Fruit fly (Drosophila melanogaster) whole organism, embryonic: ENCODE data around the gene Gprk2.

Source experiments
- Abd-B ChIP-seq: fragments of 200-800 bp; sonication (Bioruptor generic); optimal IDR thresholded peaks from 2 replicates; lab custom pipeline; 2018; ENCODE audit warnings: missing biosample characterization, mild to moderate bottlenecking, missing genetic modification characterization, moderate library complexity
- Ada2b ChIP-seq: fragments of 200-800 bp; sonication (Bioruptor generic); IDR thresholded peaks from 2 replicates; pipeline ENCODE4 v1.3.6; 2022; ENCODE audit warnings: missing biosample characterization, missing genetic modification characterization
- CG11723 ChIP-seq: fragments of 200-800 bp; sonication (Bioruptor generic); optimal IDR thresholded peaks from 2 replicates; lab custom pipeline; 2017; ENCODE audit warnings: missing biosample characterization, mild to moderate bottlenecking, missing genetic modification characterization
- CG15514 ChIP-seq: fragments of 200-800 bp; sonication (Bioruptor generic); optimal IDR thresholded peaks from 3 replicates; lab custom pipeline; 2017; ENCODE audit warnings: missing biosample characterization, missing genetic modification characterization, mild to moderate bottlenecking, moderate library complexity, missing genetic modification reagents
- CG2120 ChIP-seq: fragments of 200-800 bp; sonication (Bioruptor generic); optimal IDR thresholded peaks from 3 replicates; lab custom pipeline; 2016; ENCODE audit warnings: missing biosample characterization, missing genetic modification characterization
- CG2199 ChIP-seq: fragments of 200-800 bp; sonication (Bioruptor generic); IDR thresholded peaks from 3 replicates; pipeline ENCODE4 v1.3.6; 2022; ENCODE audit warnings: missing biosample characterization, missing genetic modification characterization
- CG2712 ChIP-seq: fragments of 200-800 bp; optimal IDR thresholded peaks from 3 replicates; lab custom pipeline; 2019; ENCODE audit warnings: missing biosample characterization, mild to moderate bottlenecking, missing genetic modification characterization, moderate library complexity
- CG30020 ChIP-seq: fragments of 200-800 bp; optimal IDR thresholded peaks from 2 replicates; lab custom pipeline; 2019; ENCODE audit warnings: missing biosample characterization, mild to moderate bottlenecking, missing genetic modification characterization, moderate library complexity
- CG34224 ChIP-seq: fragments of 200-800 bp; sonication (Bioruptor generic); IDR thresholded peaks from 3 replicates; pipeline ENCODE4 v1.3.6; 2022; ENCODE audit warnings: missing biosample characterization, missing genetic modification characterization; ENCODE audit not compliant: partially characterized antibody
- CG3995 ChIP-seq: fragments of 200-800 bp; sonication (Bioruptor generic); optimal IDR thresholded peaks from 3 replicates; lab custom pipeline; 2016; ENCODE audit warnings: missing biosample characterization, missing genetic modification characterization
- CG43689 ChIP-seq: fragments of 200-800 bp; sonication (Bioruptor generic); IDR thresholded peaks from 2 replicates; pipeline ENCODE4 v1.3.6; 2022; ENCODE audit warnings: missing biosample characterization, missing genetic modification characterization
- CG4854 ChIP-seq: fragments of 200-800 bp; sonication (Bioruptor generic); optimal IDR thresholded peaks from 2 replicates; lab custom pipeline; 2016; ENCODE audit warnings: missing biosample characterization, missing genetic modification characterization, inconsistent platforms
- CG5953 ChIP-seq: fragments of 200-800 bp; sonication (Bioruptor generic); IDR thresholded peaks from 2 replicates; pipeline ENCODE4 v1.3.6; 2022; ENCODE audit warnings: missing biosample characterization, missing genetic modification characterization
- CG6254 ChIP-seq: fragments of 200-800 bp; sonication (Bioruptor generic); optimal IDR thresholded peaks from 3 replicates; lab custom pipeline; 2017; ENCODE audit warnings: mild to moderate bottlenecking, missing biosample characterization, missing genetic modification reagents, missing genetic modification characterization
- CG6272 ChIP-seq: fragments of 200-800 bp; sonication (Bioruptor generic); IDR thresholded peaks from 2 replicates; pipeline ENCODE4 v1.3.6; 2022; ENCODE audit warnings: missing biosample characterization, missing genetic modification characterization
- CG6654 ChIP-seq: fragments of 200-800 bp; sonication (Bioruptor generic); optimal IDR thresholded peaks from 2 replicates; lab custom pipeline; 2017; ENCODE audit warnings: missing biosample characterization, mild to moderate bottlenecking, missing genetic modification characterization
- CG7372 ChIP-seq: fragments of 200-800 bp; sonication (Bioruptor generic); IDR thresholded peaks from 2 replicates; pipeline ENCODE4 v1.3.6; 2022; ENCODE audit warnings: missing biosample characterization, missing genetic modification characterization
- CG8089 ChIP-seq: fragments of 200-800 bp; sonication (Bioruptor generic); optimal IDR thresholded peaks from 3 replicates; lab custom pipeline; 2016; ENCODE audit warnings: missing biosample characterization, missing genetic modification characterization
- CG9932 ChIP-seq: fragments of 200-800 bp; sonication (Bioruptor generic); IDR thresholded peaks from 2 replicates; pipeline ENCODE4 v1.3.6; 2022; ENCODE audit warnings: missing biosample characterization, missing genetic modification characterization
- CHES-1-like ChIP-seq: fragments of 200-800 bp; sonication (Bioruptor generic); optimal IDR thresholded peaks from 2 replicates; lab custom pipeline; 2016; ENCODE audit warnings: missing biosample characterization, missing genetic modification characterization
- CoRest ChIP-seq: fragments of 200-800 bp; sonication (Bioruptor generic); optimal IDR thresholded peaks from 3 replicates; lab custom pipeline; 2018; ENCODE audit warnings: missing biosample characterization, mild to moderate bottlenecking, missing genetic modification characterization, moderate library complexity
- Dref ChIP-seq: fragments of 200-800 bp; sonication (Bioruptor generic); IDR thresholded peaks from 2 replicates; pipeline ENCODE4 v1.3.6; 2022; ENCODE audit warnings: missing biosample characterization, missing genetic modification characterization
- Fer1 ChIP-seq: fragments of 200-800 bp; sonication (Bioruptor generic); optimal IDR thresholded peaks from 2 replicates; lab custom pipeline; 2017; ENCODE audit warnings: missing biosample characterization, mild to moderate bottlenecking, missing genetic modification characterization
- Hand ChIP-seq: fragments of 200-800 bp; sonication (Bioruptor generic); optimal IDR thresholded peaks from 2 replicates; lab custom pipeline; 2017; ENCODE audit warnings: mild to moderate bottlenecking, missing biosample characterization, missing genetic modification reagents, missing genetic modification characterization
- Lim3 ChIP-seq: fragments of 200-800 bp; sonication (Bioruptor generic); IDR thresholded peaks from 2 replicates; pipeline ENCODE4 v1.3.6; 2022; ENCODE audit warnings: missing biosample characterization, missing genetic modification characterization
- Meics ChIP-seq: fragments of 200-800 bp; sonication (Bioruptor generic); optimal IDR thresholded peaks from 2 replicates; lab custom pipeline; 2017; ENCODE audit warnings: missing biosample characterization, mild to moderate bottlenecking, missing genetic modification characterization
- NC2β ChIP-seq: fragments of 200-800 bp; sonication (Bioruptor generic); optimal IDR thresholded peaks from 2 replicates; lab custom pipeline; 2016; ENCODE audit warnings: missing biosample characterization, missing genetic modification characterization
- NFAT ChIP-seq: fragments of 200-800 bp; sonication (Bioruptor generic); IDR thresholded peaks from 2 replicates; pipeline ENCODE4 v1.3.6; 2022; ENCODE audit warnings: missing biosample characterization, missing genetic modification characterization
- Neu2 ChIP-seq: fragments of 200-800 bp; sonication (Bioruptor generic); optimal IDR thresholded peaks from 3 replicates; lab custom pipeline; 2016; ENCODE audit warnings: missing biosample characterization, missing genetic modification characterization, borderline replicate concordance
- Rx ChIP-seq: fragments of 200-800 bp; sonication (Bioruptor generic); IDR thresholded peaks from 2 replicates; pipeline ENCODE4 v1.3.6; 2022; ENCODE audit warnings: missing biosample characterization, missing genetic modification characterization
- Side ChIP-seq: fragments of 200-800 bp; sonication (Bioruptor generic); optimal IDR thresholded peaks from 2 replicates; lab custom pipeline; 2016; ENCODE audit warnings: missing biosample characterization, missing genetic modification characterization
- Taf1 ChIP-seq: fragments of 200-800 bp; sonication (Bioruptor generic); IDR thresholded peaks from 2 replicates; pipeline ENCODE4 v1.3.6; 2022; ENCODE audit warnings: missing biosample characterization, missing genetic modification characterization
- Xrp1 ChIP-seq: fragments of 200-800 bp; sonication (Bioruptor generic); IDR thresholded peaks from 2 replicates; pipeline ENCODE4 v1.3.6; 2022; ENCODE audit warnings: missing biosample characterization, missing genetic modification characterization
- aop ChIP-seq: fragments of 200-800 bp; sonication (Bioruptor generic); IDR thresholded peaks from 2 replicates; pipeline ENCODE4 v1.3.6; 2022; ENCODE audit warnings: missing biosample characterization, missing genetic modification characterization
- ap ChIP-seq: fragments of 200-800 bp; sonication (Bioruptor generic); IDR thresholded peaks from 2 replicates; pipeline ENCODE4 v1.3.6; 2022; ENCODE audit warnings: missing biosample characterization, missing genetic modification characterization
- chinmo ChIP-seq: fragments of 200-800 bp; sonication (Bioruptor generic); IDR thresholded peaks from 4 replicates; pipeline ENCODE4 v1.3.6; 2022; ENCODE audit warnings: missing biosample characterization, missing genetic modification characterization; ENCODE audit not compliant: partially characterized antibody
- ci ChIP-seq: fragments of 200-800 bp; sonication (Bioruptor generic); IDR thresholded peaks from 3 replicates; pipeline ENCODE4 v1.3.6; 2022; ENCODE audit warnings: missing biosample characterization, missing genetic modification characterization
- dan ChIP-seq: fragments of 200-800 bp; sonication (Bioruptor generic); IDR thresholded peaks from 2 replicates; pipeline ENCODE4 v1.3.6; 2022; ENCODE audit warnings: missing biosample characterization, missing genetic modification characterization
- dati ChIP-seq: fragments of 200-800 bp; sonication (Bioruptor generic); IDR thresholded peaks from 2 replicates; pipeline ENCODE4 v1.3.6; 2022; ENCODE audit warnings: missing biosample characterization, missing genetic modification characterization
- fd3F ChIP-seq: fragments of 200-800 bp; sonication (Bioruptor generic); optimal IDR thresholded peaks from 2 replicates; lab custom pipeline; 2018; ENCODE audit warnings: missing biosample characterization, mild to moderate bottlenecking, missing genetic modification characterization, moderate library complexity
- grau ChIP-seq: fragments of 200-800 bp; optimal IDR thresholded peaks from 3 replicates; lab custom pipeline; 2019; ENCODE audit warnings: missing biosample characterization, mild to moderate bottlenecking, missing genetic modification characterization, moderate library complexity
- hth ChIP-seq: fragments of >200 bp; optimal IDR thresholded peaks from 2 replicates; lab custom pipeline; 2017; ENCODE audit warnings: inconsistent platforms
- inv ChIP-seq: fragments of 200-800 bp; sonication (Bioruptor generic); IDR thresholded peaks from 2 replicates; pipeline ENCODE4 v1.3.6; 2022; ENCODE audit warnings: missing biosample characterization, missing genetic modification characterization; ENCODE audit not compliant: partially characterized antibody
- jigr1 ChIP-seq: fragments of 200-800 bp; sonication (Bioruptor generic); IDR thresholded peaks from 3 replicates; pipeline ENCODE4 v1.3.6; 2022; ENCODE audit warnings: missing biosample characterization, missing genetic modification characterization
- kah ChIP-seq: fragments of 200-800 bp; sonication (Bioruptor generic); optimal IDR thresholded peaks from 2 replicates; lab custom pipeline; 2018; ENCODE audit warnings: missing biosample characterization, mild to moderate bottlenecking, missing genetic modification characterization
- ken ChIP-seq: fragments of 200-800 bp; sonication (Bioruptor generic); IDR thresholded peaks from 3 replicates; pipeline ENCODE4 v1.3.6; 2022; ENCODE audit warnings: missing biosample characterization, missing genetic modification characterization
- lbe ChIP-seq: fragments of 200-800 bp; sonication (Bioruptor generic); optimal IDR thresholded peaks from 2 replicates; lab custom pipeline; 2016; ENCODE audit warnings: missing biosample characterization, mild to moderate bottlenecking, missing genetic modification characterization
- nerfin-1 ChIP-seq: fragments of 200-800 bp; sonication (Bioruptor generic); optimal IDR thresholded peaks from 3 replicates; lab custom pipeline; 2019; ENCODE audit warnings: missing biosample characterization, mild to moderate bottlenecking, missing genetic modification characterization, moderate library complexity
- sens-2 ChIP-seq: fragments of 200-800 bp; sonication (Bioruptor generic); IDR thresholded peaks from 2 replicates; pipeline ENCODE4 v1.3.6; 2022; ENCODE audit warnings: missing biosample characterization, missing genetic modification characterization
- sisA ChIP-seq: fragments of 200-800 bp; sonication (Bioruptor generic); IDR thresholded peaks from 2 replicates; pipeline ENCODE4 v1.3.6; 2022; ENCODE audit warnings: missing biosample characterization, missing genetic modification characterization
- sna ChIP-seq: fragments of 200-800 bp; sonication (Bioruptor generic); IDR thresholded peaks from 2 replicates; pipeline ENCODE4 v1.3.6; 2022; ENCODE audit warnings: missing biosample characterization, missing genetic modification characterization; ENCODE audit not compliant: partially characterized antibody
- wor ChIP-seq: fragments of 200-800 bp; sonication (Bioruptor generic); IDR thresholded peaks from 2 replicates; pipeline ENCODE4 v1.3.6; 2022; ENCODE audit warnings: missing biosample characterization, missing genetic modification characterization

The Gprk2 gene

DNA sequence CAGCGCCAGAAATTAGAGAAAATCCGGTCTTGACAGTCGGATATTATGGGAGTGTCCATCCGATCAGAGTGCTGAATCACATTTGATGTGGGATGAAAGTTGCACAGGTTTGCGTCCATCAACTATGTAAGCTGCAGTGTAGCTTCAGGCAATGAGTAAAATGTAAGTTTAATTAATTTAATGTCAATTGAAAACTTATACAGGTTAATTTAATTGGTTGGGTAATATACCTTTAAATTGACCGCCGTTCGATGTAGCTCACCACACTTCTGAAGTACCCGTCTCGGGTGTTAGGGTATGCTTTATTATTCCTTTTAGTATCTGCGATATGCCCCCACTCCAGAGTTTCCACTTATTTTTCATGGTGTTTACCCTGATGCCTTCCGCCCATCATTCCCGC is 19.4 kb downstream of the Gprk2 start (continued):
- TF ChIP-seq CG6254 (GFP tag; lab: Kevin White, UChicago) (no peak), CG3995 (GFP tag; lab: Kevin White, UChicago) (no peak), NFAT (GFP tag; lab: Robert Waterston, UW) (no peak), kah (GFP tag; lab: Kevin White, UChicago) (no peak), Side (GFP tag; lab: Kevin White, UChicago) (no peak), jigr1 (GFP tag; lab: Robert Waterston, UW) (no peak), Taf1 (GFP tag; lab: Robert Waterston, UW) (peak; percentile 45; the same call in 1 of the 2 replicates), Rx (GFP tag; lab: Robert Waterston, UW) (no peak), wor (GFP tag; lab: Robert Waterston, UW) (no peak), ci (GFP tag; lab: Robert Waterston, UW) (0 out of 3 replicates have a peak, but pooled peaks have one; percentile 47), Fer1 (GFP tag; lab: Kevin White, UChicago) (peak; percentile 40), Meics (peak; percentile 32), CoRest (tag; lab: Kevin White, UChicago) (no peak), CG2120 (GFP tag; lab: Kevin White, UChicago) (peak; percentile 52), CG6654 (GFP tag; lab: Kevin White, UChicago) (no peak), sens-2 (GFP tag; lab: Robert Waterston, UW) (no peak), inv (no peak), grau (peak; percentile 21), CHES-1-like (no peak), Dref (GFP tag; lab: Robert Waterston, UW) (no peak), ken (GFP tag; lab: Robert Waterston, UW) (no peak), lbe (GFP tag; lab: Kevin White, UChicago) (no peak), CG9932 (GFP tag; lab: Robert Waterston, UW) (peak; percentile 39), CG34224 (GFP tag; lab: Robert Waterston, UW) (no peak), sisA (peak; percentile 8; the same call in 1 of the 2 replicates), CG15514 (no peak), dan (no peak), sna (GFP tag; lab: Robert Waterston, UW) (no peak), dati (GFP tag; lab: Robert Waterston, UW) (no peak), CG30020 (no peak), Abd-B (GFP tag; lab: Kevin White, UChicago) (no peak), nerfin-1 (tag; lab: Kevin White, UChicago) (no peak), chinmo (GFP tag; lab: Robert Waterston, UW) (no peak), Neu2 (no peak), CG4854 (GFP tag; lab: Kevin White, UChicago) (no peak), Hand (no peak), CG5953 (GFP tag; lab: Robert Waterston, UW) (no peak; the same call in 1 of the 2 replicates), Ada2b (GFP tag; lab: Robert Waterston, UW) (peak; percentile 45; the same call in 1 of the 2 replicates), CG11723 (GFP tag; lab: Kevin White, UChicago) (no peak), ap (GFP tag; lab: Robert Waterston, UW) (no peak), hth (lab: Kevin White, UChicago) (no peak), fd3F (GFP tag; lab: Kevin White, UChicago) (no peak), CG7372 (no peak), Lim3 (GFP tag; lab: Robert Waterston, UW) (no peak), NC2β (GFP tag; lab: Kevin White, UChicago) (no peak), aop (GFP tag; lab: Robert Waterston, UW) (no peak), Xrp1 (GFP tag; lab: Robert Waterston, UW) (0 out of 2 replicates have a peak, but pooled peaks have one; percentile 34), CG8089 (GFP tag; lab: Kevin White, UChicago) (no peak), CG2199 (GFP tag; lab: Robert Waterston, UW) (no peak), CG2712 (tag; lab: Kevin White, UChicago) (no peak), CG43689 (GFP tag; lab: Robert Waterston, UW) (no peak), CG6272 (no peak)
